Fruit fly (Drosophila melanogaster) whole organism, embryonic: Measurements from ENCODE around the gene HHEX.
A peak's percentile ranks its signal among the peaks of the same experiment; 100 is the strongest.

Experiments
- Blimp-1 ChIP-seq: fragments of 200-800 bp; sonication (Bioruptor generic); optimal IDR thresholded peaks from 3 replicates; lab custom pipeline; 2018; ENCODE audit warnings: missing biosample characterization, missing genetic modification characterization, mild to moderate bottlenecking, moderate library complexity, missing genetic modification reagents
- CG10366 ChIP-seq: fragments of 200-800 bp; sonication (Bioruptor generic); IDR thresholded peaks from 2 replicates; pipeline ENCODE4 v1.3.6; 2022; ENCODE audit warnings: missing biosample characterization, missing genetic modification characterization
- CG10959 ChIP-seq: fragments of 200-800 bp; sonication (Bioruptor generic); IDR thresholded peaks from 2 replicates; pipeline ENCODE4 v1.3.6; 2022; ENCODE audit warnings: missing biosample characterization, missing genetic modification characterization
- CG11504 ChIP-seq: fragments of 200-800 bp; sonication (Bioruptor generic); optimal IDR thresholded peaks from 3 replicates; lab custom pipeline; 2019; ENCODE audit warnings: missing biosample characterization, mild to moderate bottlenecking, missing genetic modification characterization, moderate library complexity
- CG11695 ChIP-seq: fragments of 200-800 bp; sonication (Bioruptor generic); IDR thresholded peaks from 3 replicates; pipeline ENCODE4 v1.3.6; 2022; ENCODE audit warnings: missing biosample characterization, missing genetic modification characterization
- CG14667 ChIP-seq: fragments of 200-800 bp; sonication (Bioruptor generic); IDR thresholded peaks from 2 replicates; pipeline ENCODE4 v1.3.6; 2022; ENCODE audit warnings: missing biosample characterization, missing genetic modification characterization
- CG15011 ChIP-seq: fragments of 200-800 bp; sonication (Bioruptor generic); optimal IDR thresholded peaks from 3 replicates; lab custom pipeline; 2018; ENCODE audit warnings: missing biosample characterization, mild to moderate bottlenecking, missing genetic modification characterization
- CG16813 ChIP-seq: fragments of 200-800 bp; sonication (Bioruptor generic); IDR thresholded peaks from 3 replicates; pipeline ENCODE4 v1.3.6; 2022; ENCODE audit warnings: missing biosample characterization, missing genetic modification characterization; ENCODE audit not compliant: partially characterized antibody
- CG16815 ChIP-seq: fragments of 200-800 bp; sonication (Bioruptor generic); optimal IDR thresholded peaks from 3 replicates; lab custom pipeline; 2017; ENCODE audit warnings: missing biosample characterization, mild to moderate bottlenecking, missing genetic modification characterization
- CG17328 ChIP-seq: fragments of 200-800 bp; sonication (Bioruptor generic); IDR thresholded peaks from 2 replicates; pipeline ENCODE4 v1.3.6; 2022; ENCODE audit warnings: missing biosample characterization, missing genetic modification characterization
- CG1792 ChIP-seq: fragments of 200-800 bp; sonication (Bioruptor generic); optimal IDR thresholded peaks from 2 replicates; lab custom pipeline; 2016; ENCODE audit warnings: missing biosample characterization, missing genetic modification characterization
- CG18011 ChIP-seq: fragments of 200-800 bp; sonication (Bioruptor generic); optimal IDR thresholded peaks from 2 replicates; lab custom pipeline; 2017; ENCODE audit warnings: missing biosample characterization, missing genetic modification characterization, mild to moderate bottlenecking, moderate library complexity, missing genotype
- CG2199 ChIP-seq: fragments of 200-800 bp; sonication (Bioruptor generic); IDR thresholded peaks from 3 replicates; pipeline ENCODE4 v1.3.6; 2022; ENCODE audit warnings: missing biosample characterization, missing genetic modification characterization
- CG31365 ChIP-seq: fragments of 200-800 bp; sonication (Bioruptor generic); optimal IDR thresholded peaks from 2 replicates; lab custom pipeline; 2018; ENCODE audit warnings: missing biosample characterization, mild to moderate bottlenecking, missing genetic modification characterization
- CG4404 ChIP-seq: fragments of 200-800 bp; sonication (Bioruptor generic); IDR thresholded peaks from 2 replicates; pipeline ENCODE4 v1.3.6; 2022; ENCODE audit warnings: missing biosample characterization, missing genetic modification characterization
- CG6254 ChIP-seq: fragments of 200-800 bp; sonication (Bioruptor generic); optimal IDR thresholded peaks from 3 replicates; lab custom pipeline; 2017; ENCODE audit warnings: mild to moderate bottlenecking, missing biosample characterization, missing genetic modification reagents, missing genetic modification characterization
- CG6765 ChIP-seq: fragments of 200-800 bp; sonication (Bioruptor generic); optimal IDR thresholded peaks from 3 replicates; lab custom pipeline; 2017; ENCODE audit warnings: missing biosample characterization, mild to moderate bottlenecking, missing genetic modification characterization
- CG7556 ChIP-seq: fragments of 200-800 bp; sonication (Bioruptor generic); optimal IDR thresholded peaks from 2 replicates; lab custom pipeline; 2017; ENCODE audit warnings: missing biosample characterization, mild to moderate bottlenecking, missing genetic modification characterization
- CG7786 ChIP-seq: fragments of 200-800 bp; sonication (Bioruptor generic); optimal IDR thresholded peaks from 2 replicates; lab custom pipeline; 2016; ENCODE audit warnings: missing biosample characterization, missing genetic modification characterization
- CG8924 ChIP-seq: fragments of 200-800 bp; optimal IDR thresholded peaks from 3 replicates; lab custom pipeline; 2019; ENCODE audit warnings: missing biosample characterization, mild to moderate bottlenecking, missing genetic modification characterization, moderate library complexity
- Doc2 ChIP-seq: fragments of 200-800 bp; sonication (Bioruptor generic); IDR thresholded peaks from 2 replicates; pipeline ENCODE4 v1.3.6; 2022; ENCODE audit warnings: missing biosample characterization, missing genetic modification characterization
- GATAe ChIP-seq: fragments of 200-800 bp; sonication (Bioruptor generic); conservative IDR thresholded peaks from 2 replicates; pipeline ENCODE4 v1.3.6; 2022; ENCODE audit warnings: missing biosample characterization, missing genetic modification characterization
- Hr39 ChIP-seq: fragments of >200 bp; optimal IDR thresholded peaks from 2 replicates; lab custom pipeline; 2017
- Hr51 ChIP-seq, 2 experiments: fragments of 200-800 bp; sonication (Bioruptor generic); optimal IDR thresholded peaks; 2 replicates in 1 of 2; 3 replicates in 1 of 2; lab custom pipeline; 2016 to 2018; ENCODE audit warnings: missing biosample characterization in 2 of 2, missing genetic modification characterization in 2 of 2, mild to moderate bottlenecking in 1 of 2, moderate library complexity in 1 of 2
- Jarid2 ChIP-seq: fragments of 200-800 bp; sonication (Bioruptor generic); optimal IDR thresholded peaks from 3 replicates; lab custom pipeline; 2017; ENCODE audit warnings: mild to moderate bottlenecking, missing biosample characterization, missing genetic modification reagents, missing genetic modification characterization
- Lim3 ChIP-seq: fragments of 200-800 bp; sonication (Bioruptor generic); IDR thresholded peaks from 2 replicates; pipeline ENCODE4 v1.3.6; 2022; ENCODE audit warnings: missing biosample characterization, missing genetic modification characterization
- MBD-R2 ChIP-seq: fragments of 200-800 bp; sonication (Bioruptor generic); IDR thresholded peaks from 2 replicates; pipeline ENCODE4 v1.3.6; 2022; ENCODE audit warnings: missing biosample characterization, missing genetic modification characterization
- MTF-1 ChIP-seq: fragments of 200-800 bp; sonication (Bioruptor generic); optimal IDR thresholded peaks from 2 replicates; lab custom pipeline; 2018; ENCODE audit warnings: missing biosample characterization, mild to moderate bottlenecking, missing genetic modification characterization, borderline replicate concordance
- Max ChIP-seq: fragments of 200-800 bp; sonication (Bioruptor generic); optimal IDR thresholded peaks from 2 replicates; lab custom pipeline; 2016; ENCODE audit warnings: missing biosample characterization, mild to moderate bottlenecking, missing genetic modification characterization
- Meics ChIP-seq: fragments of 200-800 bp; sonication (Bioruptor generic); optimal IDR thresholded peaks from 2 replicates; lab custom pipeline; 2017; ENCODE audit warnings: missing biosample characterization, mild to moderate bottlenecking, missing genetic modification characterization
- Myb ChIP-seq: fragments of 200-800 bp; sonication (Bioruptor generic); optimal IDR thresholded peaks from 2 replicates; lab custom pipeline; 2016; ENCODE audit warnings: missing biosample characterization, missing genetic modification characterization
- NfI ChIP-seq: fragments of 200-800 bp; sonication (Bioruptor generic); optimal IDR thresholded peaks from 3 replicates; lab custom pipeline; 2018; ENCODE audit warnings: missing biosample characterization, mild to moderate bottlenecking, missing genetic modification characterization, moderate library complexity
- Sox100B ChIP-seq: fragments of 200-800 bp; sonication (Bioruptor generic); optimal IDR thresholded peaks from 3 replicates; lab custom pipeline; 2018; ENCODE audit warnings: missing biosample characterization, mild to moderate bottlenecking, missing genetic modification characterization
- Ssrp ChIP-seq: fragments of 200-800 bp; sonication (Bioruptor generic); optimal IDR thresholded peaks from 2 replicates; lab custom pipeline; 2018; ENCODE audit warnings: missing biosample characterization, mild to moderate bottlenecking, missing genetic modification characterization, moderate library complexity
- Trl ChIP-seq, 3 experiments: fragments of >200 bp in 2 of 3; fragments of 200-800 bp in 1 of 3; sonication (Bioruptor generic) in 1 of 3; optimal IDR thresholded peaks; 2 replicates in 1 of 3; 3 replicates in 2 of 3; lab custom pipeline; 2016 to 2017; ENCODE audit warnings: missing biosample characterization in 1 of 3, missing genetic modification characterization in 1 of 3
- bigmax ChIP-seq: fragments of 200-800 bp; sonication (Bioruptor generic); optimal IDR thresholded peaks from 2 replicates; lab custom pipeline; 2018; ENCODE audit warnings: missing biosample characterization, mild to moderate bottlenecking, missing genetic modification characterization
- ems ChIP-seq: fragments of 200-800 bp; sonication (Bioruptor generic); optimal IDR thresholded peaks from 3 replicates; lab custom pipeline; 2016; ENCODE audit warnings: missing biosample characterization, missing genetic modification characterization
- jumu ChIP-seq: fragments of 200-800 bp; sonication (Bioruptor generic); optimal IDR thresholded peaks from 3 replicates; lab custom pipeline; 2016; ENCODE audit warnings: missing biosample characterization, missing genetic modification characterization
- kni ChIP-seq: fragments of 200-800 bp; sonication (Bioruptor generic); optimal IDR thresholded peaks from 3 replicates; lab custom pipeline; 2017; ENCODE audit warnings: mild to moderate bottlenecking, missing biosample characterization, missing genetic modification reagents, missing genetic modification characterization
- knrl ChIP-seq: fragments of 200-800 bp; sonication (Bioruptor generic); IDR thresholded peaks from 3 replicates; pipeline ENCODE4 v1.3.6; 2022; ENCODE audit warnings: missing biosample characterization, missing genetic modification characterization; ENCODE audit not compliant: partially characterized antibody
- nmo ChIP-seq: fragments of 200-800 bp; sonication (Bioruptor generic); optimal IDR thresholded peaks from 2 replicates; lab custom pipeline; 2018; ENCODE audit warnings: missing biosample characterization, mild to moderate bottlenecking, missing genetic modification characterization, moderate library complexity
- odd ChIP-seq: fragments of 200-800 bp; sonication (Bioruptor generic); optimal IDR thresholded peaks from 2 replicates; lab custom pipeline; 2017; ENCODE audit warnings: missing biosample characterization, mild to moderate bottlenecking, missing genetic modification characterization
- pros ChIP-seq: fragments of 200-800 bp; sonication (Bioruptor generic); optimal IDR thresholded peaks from 3 replicates; lab custom pipeline; 2019; ENCODE audit warnings: missing biosample characterization, mild to moderate bottlenecking, missing genetic modification characterization, moderate library complexity
- sc ChIP-seq, 3 experiments: fragments of >200 bp in 2 of 3; fragments of 200-800 bp in 1 of 3; sonication (Bioruptor generic) in 1 of 3; optimal IDR thresholded peaks; 2 replicates in 2 of 3; 3 replicates in 1 of 3; lab custom pipeline; 2017; ENCODE audit warnings: mild to moderate bottlenecking in 1 of 3, missing biosample characterization in 1 of 3, missing genetic modification characterization in 1 of 3, missing genetic modification reagents in 1 of 3
- stwl ChIP-seq: fragments of 200-800 bp; sonication (Bioruptor generic); optimal IDR thresholded peaks from 3 replicates; lab custom pipeline; 2018; ENCODE audit warnings: missing biosample characterization, mild to moderate bottlenecking, missing genetic modification characterization, moderate library complexity
- wek ChIP-seq: fragments of 200-800 bp; sonication (Bioruptor generic); optimal IDR thresholded peaks from 3 replicates; lab custom pipeline; 2018; ENCODE audit warnings: missing biosample characterization, mild to moderate bottlenecking, missing genetic modification characterization, moderate library complexity
- wor ChIP-seq: fragments of 200-800 bp; sonication (Bioruptor generic); IDR thresholded peaks from 2 replicates; pipeline ENCODE4 v1.3.6; 2022; ENCODE audit warnings: missing biosample characterization, missing genetic modification characterization
- z ChIP-seq: fragments of 200-800 bp; sonication (Bioruptor generic); IDR thresholded peaks from 3 replicates; pipeline ENCODE4 v1.3.6; 2022; ENCODE audit warnings: missing biosample characterization, missing genetic modification characterization

Gene HHEX

DNA sequence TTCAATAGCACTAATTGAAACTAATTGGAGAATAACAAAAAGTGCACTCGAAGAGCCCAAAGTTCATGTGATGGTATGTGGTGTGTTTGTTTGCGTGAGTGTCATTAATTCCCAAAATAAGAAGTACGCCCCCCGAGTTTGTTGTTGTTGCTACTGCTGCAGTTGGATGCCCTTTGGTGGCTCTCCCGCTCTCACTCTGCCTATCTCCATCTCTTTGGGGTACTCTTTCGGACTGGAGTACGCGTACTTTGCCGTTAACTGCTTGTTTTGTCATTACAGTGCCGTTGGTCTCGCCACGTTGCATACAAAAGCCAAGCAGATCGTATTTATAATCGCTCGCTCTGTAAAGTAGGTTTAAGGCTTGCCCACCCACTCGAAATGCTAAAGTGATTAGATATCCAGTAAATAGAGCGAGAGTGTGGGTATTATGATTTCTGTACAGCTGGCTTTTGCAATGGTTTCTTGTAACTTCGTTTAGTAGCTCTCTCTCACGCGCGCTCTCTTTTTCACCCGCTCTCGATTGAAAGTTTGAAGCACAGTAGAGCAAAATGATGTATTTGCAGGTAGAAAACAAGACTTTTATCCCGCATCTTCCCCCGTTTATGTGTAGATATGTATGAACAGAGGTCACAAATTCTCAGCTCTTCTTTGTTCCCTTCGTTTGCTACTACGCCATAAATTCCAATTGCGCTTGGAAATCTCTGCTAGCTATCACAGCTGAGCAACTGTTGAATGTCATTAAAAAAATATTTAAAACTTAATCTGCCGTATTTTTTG lies 31.4 kb upstream of the HHEX start (continued):
- TF ChIP-seq Hr51 (GFP tag; optimal IDR thresholded peaks at IDR 0.05; lab: Kevin White, UChicago), result peak in 1 of 2 experiments; percentile 72
- TF ChIP-seq Lim3, result no peak
- peak; percentile 15; the same call in 1 of the 2 replicates for TF ChIP-seq CG10366 (GFP tag; lab: Robert Waterston, UW)
- no peak for TF ChIP-seq z (GFP tag; lab: Robert Waterston, UW)
- peak; percentile 19 for TF ChIP-seq Ssrp
- peak; percentile 10; the same call in 1 of the 3 replicates for TF ChIP-seq CG2199 (GFP tag; lab: Robert Waterston, UW)
- no peak for TF ChIP-seq CG4404 (GFP tag; lab: Robert Waterston, UW)
- no peak for TF ChIP-seq Myb (GFP tag; lab: Kevin White, UChicago)
- peak; percentile 60 for TF ChIP-seq CG11504
- no peak for TF ChIP-seq CG7556 (GFP tag; lab: Kevin White, UChicago)
- no peak for TF ChIP-seq CG1792 (GFP tag; lab: Kevin White, UChicago)
- no peak for TF ChIP-seq Max (GFP tag; lab: Kevin White, UChicago)
- no peak for TF ChIP-seq CG15011 (GFP tag; lab: Kevin White, UChicago)
- no peak for TF ChIP-seq CG10959 (GFP tag; lab: Robert Waterston, UW)
- TF ChIP-seq MTF-1, result no peak
- TF ChIP-seq NfI (GFP tag; lab: Kevin White, UChicago), result peak; percentile 41
- peak; percentile 73 for TF ChIP-seq kni
- TF ChIP-seq knrl (GFP tag; lab: Robert Waterston, UW), result no peak
- no peak for TF ChIP-seq jumu (GFP tag; lab: Kevin White, UChicago)
- TF ChIP-seq Meics (GFP tag; lab: Kevin White, UChicago), result peak; percentile 63
- no peak; the same call in 1 of the 2 replicates for TF ChIP-seq MBD-R2 (GFP tag; lab: Robert Waterston, UW)
- no peak for TF ChIP-seq Jarid2 (GFP tag; lab: Kevin White, UChicago)
- TF ChIP-seq Sox100B (GFP tag; lab: Kevin White, UChicago), result peak; percentile 25
- TF ChIP-seq ems, result peak; percentile 36
- TF ChIP-seq odd (GFP tag; lab: Kevin White, UChicago), result peak; percentile 14
- peak; percentile 23 for TF ChIP-seq CG7786
- TF ChIP-seq CG8924 (tag; lab: Kevin White, UChicago), result peak; percentile 5
- no peak for TF ChIP-seq GATAe (GFP tag; lab: Robert Waterston, UW)
- TF ChIP-seq stwl (tag; lab: Kevin White, UChicago), result no peak
- no peak for TF ChIP-seq Hr39 (lab: Kevin White, UChicago)
- TF ChIP-seq CG6254 (GFP tag; lab: Kevin White, UChicago), result peak; percentile 64
- TF ChIP-seq CG18011 (GFP tag; lab: Kevin White, UChicago), result no peak
- peak; percentile 34 for TF ChIP-seq Blimp-1 (GFP tag; lab: Kevin White, UChicago)
- no peak for TF ChIP-seq wor (GFP tag; lab: Robert Waterston, UW)
- no peak for TF ChIP-seq bigmax (GFP tag; lab: Kevin White, UChicago)
- no peak for TF ChIP-seq CG16815 (GFP tag; lab: Kevin White, UChicago)
- TF ChIP-seq nmo (GFP tag; lab: Kevin White, UChicago), result peak; percentile 31
- TF ChIP-seq CG31365 (tag; lab: Kevin White, UChicago), result peak; percentile 79
- peak; percentile 29; the same call in 1 of the 3 replicates for TF ChIP-seq CG11695 (GFP tag; lab: Robert Waterston, UW)
- TF ChIP-seq Trl (optimal IDR thresholded peaks at IDR 0.05; lab: Kevin White, UChicago), result peak; percentile 75
- TF ChIP-seq Trl (GFP tag; optimal IDR thresholded peaks at IDR 0.05; lab: Kevin White, UChicago), result no peak
- no peak for TF ChIP-seq Doc2
- TF ChIP-seq CG6765 (GFP tag; lab: Kevin White, UChicago), result peak; percentile 11
- no peak for TF ChIP-seq sc (optimal IDR thresholded peaks at IDR 0.05; lab: Kevin White, UChicago)
- TF ChIP-seq sc (GFP tag; optimal IDR thresholded peaks at IDR 0.05; lab: Kevin White, UChicago), result peak; percentile 21
- TF ChIP-seq CG16813 (GFP tag; lab: Robert Waterston, UW), result no peak
- TF ChIP-seq CG17328 (GFP tag; lab: Robert Waterston, UW), result no peak
- peak; percentile 25 for TF ChIP-seq pros (GFP tag; lab: Kevin White, UChicago)
- no peak for TF ChIP-seq CG14667 (GFP tag; lab: Robert Waterston, UW)
- TF ChIP-seq wek (GFP tag; lab: Kevin White, UChicago), result no peak
